Worm (Caenorhabditis elegans): ENCODE measurements around the gene kgb-2.

ce11 chrIV:3621805-3622355 is 15.3 kb downstream of the kgb-2 start:
- no peak for TF ChIP-seq dao-5 (tag; optimal IDR thresholded peaks at IDR 0.05)
- TF ChIP-seq him-1 (tag; optimal IDR thresholded peaks at IDR 0.05) = no peak

Data from whole organism, L4/young adult.